Fruit fly (Drosophila melanogaster) whole organism, embryonic: ENCODE results near the gene Mms19.

ENCODE experiments used
- Awh ChIP-seq: fragments of 200-800 bp; sonication (Bioruptor generic); IDR thresholded peaks from 2 replicates; pipeline ENCODE4, ENCODE4 v1.3.6; 2022; ENCODE audit warnings: missing biosample characterization, missing genetic modification characterization
- CG10462 ChIP-seq: fragments of 200-800 bp; sonication (Bioruptor generic); optimal IDR thresholded peaks from 2 replicates; lab custom pipeline; 2016; ENCODE audit warnings: missing biosample characterization, missing genetic modification characterization
- CG11093 ChIP-seq: fragments of 200-800 bp; sonication (Bioruptor generic); IDR thresholded peaks from 3 replicates; pipeline ENCODE4 v1.3.6; 2022; ENCODE audit warnings: missing biosample characterization, missing genetic modification characterization
- CG12942 ChIP-seq: fragments of 200-800 bp; sonication (Bioruptor generic); optimal IDR thresholded peaks from 3 replicates; lab custom pipeline; 2016; ENCODE audit warnings: missing biosample characterization, missing genetic modification characterization
- CG13287 ChIP-seq: fragments of 200-800 bp; sonication (Bioruptor generic); IDR thresholded peaks from 2 replicates; pipeline ENCODE4 v1.3.6; 2022; ENCODE audit warnings: missing biosample characterization, missing genetic modification characterization; ENCODE audit not compliant: partially characterized antibody
- CG13424 ChIP-seq: fragments of 200-800 bp; sonication (Bioruptor generic); optimal IDR thresholded peaks from 2 replicates; lab custom pipeline; 2019; ENCODE audit warnings: missing biosample characterization, mild to moderate bottlenecking, missing genetic modification characterization, moderate library complexity
- CG14667 ChIP-seq: fragments of 200-800 bp; sonication (Bioruptor generic); IDR thresholded peaks from 2 replicates; pipeline ENCODE4 v1.3.6; 2022; ENCODE audit warnings: missing biosample characterization, missing genetic modification characterization
- CG14860 ChIP-seq: fragments of 200-800 bp; sonication (Bioruptor generic); IDR thresholded peaks from 3 replicates; pipeline ENCODE4 v1.3.6; 2022; ENCODE audit warnings: missing biosample characterization, missing genetic modification characterization; ENCODE audit not compliant: partially characterized antibody
- CG1647 ChIP-seq: fragments of 200-800 bp; sonication (Bioruptor generic); optimal IDR thresholded peaks from 3 replicates; lab custom pipeline; 2016; ENCODE audit warnings: missing biosample characterization, missing genetic modification characterization
- CG17361 ChIP-seq: fragments of 200-800 bp; sonication (Bioruptor generic); IDR thresholded peaks from 3 replicates; pipeline ENCODE4 v1.3.6; 2022; ENCODE audit warnings: missing biosample characterization, missing genetic modification characterization
- CG3065 ChIP-seq: fragments of 200-800 bp; sonication (Bioruptor generic); optimal IDR thresholded peaks from 2 replicates; lab custom pipeline; 2016; ENCODE audit warnings: missing biosample characterization, missing genetic modification characterization
- CG31441 ChIP-seq: fragments of 200-800 bp; sonication (Bioruptor generic); IDR thresholded peaks from 2 replicates; pipeline ENCODE4 v1.3.6; 2022; ENCODE audit warnings: missing biosample characterization, missing genetic modification characterization
- CG34422 ChIP-seq: fragments of 200-800 bp; sonication (Bioruptor generic); IDR thresholded peaks from 3 replicates; pipeline ENCODE4 v1.3.6; 2022; ENCODE audit warnings: missing biosample characterization, missing genetic modification characterization
- CG4854 ChIP-seq: fragments of 200-800 bp; sonication (Bioruptor generic); optimal IDR thresholded peaks from 2 replicates; lab custom pipeline; 2016; ENCODE audit warnings: missing biosample characterization, missing genetic modification characterization, inconsistent platforms
- CG5180 ChIP-seq: fragments of 200-800 bp; sonication (Bioruptor generic); optimal IDR thresholded peaks from 3 replicates; lab custom pipeline; 2017; ENCODE audit warnings: missing biosample characterization, missing genetic modification characterization, mild to moderate bottlenecking, moderate library complexity, missing genetic modification reagents
- CG9797 ChIP-seq: fragments of 200-800 bp; sonication (Bioruptor generic); optimal IDR thresholded peaks from 3 replicates; lab custom pipeline; 2018; ENCODE audit warnings: missing biosample characterization, mild to moderate bottlenecking, missing genetic modification characterization
- CkIIα-i1 ChIP-seq: fragments of 200-800 bp; sonication (Bioruptor generic); IDR thresholded peaks from 2 replicates; pipeline ENCODE4 v1.3.6; 2022; ENCODE audit warnings: missing biosample characterization, missing genetic modification characterization
- CrebB ChIP-seq: fragments of 200-800 bp; sonication (Bioruptor generic); optimal IDR thresholded peaks from 3 replicates; lab custom pipeline; 2018; ENCODE audit warnings: missing biosample characterization, mild to moderate bottlenecking, missing genetic modification characterization
- D19A ChIP-seq: fragments of 200-800 bp; optimal IDR thresholded peaks from 3 replicates; lab custom pipeline; 2019; ENCODE audit warnings: missing biosample characterization, mild to moderate bottlenecking, missing genetic modification characterization, moderate library complexity
- ERR ChIP-seq: fragments of 200-800 bp; sonication (Bioruptor generic); optimal IDR thresholded peaks from 2 replicates; lab custom pipeline; 2016; ENCODE audit warnings: missing biosample characterization, missing genetic modification characterization
- Fer1 ChIP-seq: fragments of 200-800 bp; sonication (Bioruptor generic); optimal IDR thresholded peaks from 2 replicates; lab custom pipeline; 2017; ENCODE audit warnings: missing biosample characterization, mild to moderate bottlenecking, missing genetic modification characterization
- Gsc ChIP-seq: fragments of 200-800 bp; sonication (Bioruptor generic); IDR thresholded peaks from 2 replicates; pipeline ENCODE4 v1.3.6; 2022; ENCODE audit warnings: missing biosample characterization, missing genetic modification characterization
- HLH4C ChIP-seq: fragments of 200-800 bp; sonication (Bioruptor generic); IDR thresholded peaks from 3 replicates; pipeline ENCODE4 v1.3.6; 2022; ENCODE audit warnings: missing biosample characterization, missing genetic modification characterization; ENCODE audit not compliant: partially characterized antibody
- HLH54F ChIP-seq: fragments of 200-800 bp; sonication (Bioruptor generic); optimal IDR thresholded peaks from 3 replicates; lab custom pipeline; 2016; ENCODE audit warnings: missing biosample characterization, missing genetic modification characterization
- Hr78 ChIP-seq, 2 experiments: fragments of 200-800 bp in 1 of 2; fragments of >200 bp in 1 of 2; sonication (Bioruptor generic) in 1 of 2; optimal IDR thresholded peaks; 2 replicates each; lab custom pipeline; 2017 to 2019; ENCODE audit warnings: missing biosample characterization in 2 of 2, missing genetic modification characterization in 2 of 2, mild to moderate bottlenecking in 1 of 2, moderate library complexity in 1 of 2
- MESR4 ChIP-seq: fragments of 200-800 bp; sonication (Bioruptor generic); optimal IDR thresholded peaks from 2 replicates; lab custom pipeline; 2018; ENCODE audit warnings: missing biosample characterization, mild to moderate bottlenecking, missing genetic modification characterization, moderate library complexity
- Oli ChIP-seq: fragments of 200-800 bp; sonication (Bioruptor generic); optimal IDR thresholded peaks from 2 replicates; lab custom pipeline; 2018; ENCODE audit warnings: missing biosample characterization, mild to moderate bottlenecking, missing genetic modification characterization, moderate library complexity
- TFAM ChIP-seq: fragments of 200-800 bp; sonication (Bioruptor generic); optimal IDR thresholded peaks from 2 replicates; lab custom pipeline; 2017; ENCODE audit warnings: missing biosample characterization, missing genetic modification characterization, inconsistent platforms
- btn ChIP-seq: fragments of 200-800 bp; sonication (Bioruptor generic); optimal IDR thresholded peaks from 2 replicates; lab custom pipeline; 2016; ENCODE audit warnings: missing biosample characterization, missing genetic modification characterization
- chm ChIP-seq: fragments of 200-800 bp; sonication (Bioruptor generic); IDR thresholded peaks from 2 replicates; pipeline ENCODE4 v1.3.6; 2022; ENCODE audit warnings: missing biosample characterization, missing genetic modification characterization
- dimm ChIP-seq: fragments of 200-800 bp; sonication (Bioruptor generic); IDR thresholded peaks from 2 replicates; pipeline ENCODE4 v1.3.6; 2022; ENCODE audit warnings: missing biosample characterization, missing genetic modification characterization
- ewg ChIP-seq: fragments of 200-800 bp; sonication (Bioruptor generic); optimal IDR thresholded peaks from 3 replicates; lab custom pipeline; 2017; ENCODE audit warnings: mild to moderate bottlenecking, missing biosample characterization, missing genetic modification reagents, missing genetic modification characterization
- fd64A ChIP-seq: fragments of 200-800 bp; sonication (Bioruptor generic); optimal IDR thresholded peaks from 3 replicates; lab custom pipeline; 2018; ENCODE audit warnings: missing biosample characterization, mild to moderate bottlenecking, missing genetic modification characterization
- grau ChIP-seq: fragments of 200-800 bp; optimal IDR thresholded peaks from 3 replicates; lab custom pipeline; 2019; ENCODE audit warnings: missing biosample characterization, mild to moderate bottlenecking, missing genetic modification characterization, moderate library complexity
- ken ChIP-seq: fragments of 200-800 bp; sonication (Bioruptor generic); IDR thresholded peaks from 3 replicates; pipeline ENCODE4 v1.3.6; 2022; ENCODE audit warnings: missing biosample characterization, missing genetic modification characterization
- lbe ChIP-seq: fragments of 200-800 bp; sonication (Bioruptor generic); optimal IDR thresholded peaks from 2 replicates; lab custom pipeline; 2016; ENCODE audit warnings: missing biosample characterization, mild to moderate bottlenecking, missing genetic modification characterization
- onecut ChIP-seq: fragments of 200-800 bp; sonication (Bioruptor generic); IDR thresholded peaks from 2 replicates; pipeline ENCODE4 v1.3.6; 2022; ENCODE audit warnings: missing biosample characterization, missing genetic modification characterization
- org-1 ChIP-seq: fragments of 200-800 bp; sonication (Bioruptor generic); optimal IDR thresholded peaks from 2 replicates; lab custom pipeline; 2017; ENCODE audit warnings: missing biosample characterization, missing genetic modification characterization
- pb ChIP-seq: fragments of 200-800 bp; sonication (Bioruptor generic); optimal IDR thresholded peaks from 3 replicates; lab custom pipeline; 2016; ENCODE audit warnings: missing biosample characterization, missing genetic modification characterization
- pros ChIP-seq: fragments of 200-800 bp; sonication (Bioruptor generic); optimal IDR thresholded peaks from 3 replicates; lab custom pipeline; 2019; ENCODE audit warnings: missing biosample characterization, mild to moderate bottlenecking, missing genetic modification characterization, moderate library complexity
- run ChIP-seq: fragments of 200-800 bp; sonication (Bioruptor generic); optimal IDR thresholded peaks from 3 replicates; lab custom pipeline; 2018; ENCODE audit warnings: missing biosample characterization, mild to moderate bottlenecking, missing genetic modification characterization
- sd ChIP-seq: fragments of 200-800 bp; sonication (Bioruptor generic); optimal IDR thresholded peaks from 3 replicates; lab custom pipeline; 2018; ENCODE audit warnings: missing biosample characterization, mild to moderate bottlenecking, missing genetic modification characterization, moderate library complexity
- sens-2 ChIP-seq: fragments of 200-800 bp; sonication (Bioruptor generic); IDR thresholded peaks from 2 replicates; pipeline ENCODE4 v1.3.6; 2022; ENCODE audit warnings: missing biosample characterization, missing genetic modification characterization
- trem ChIP-seq: fragments of 200-800 bp; optimal IDR thresholded peaks from 3 replicates; lab custom pipeline; 2019; ENCODE audit warnings: missing biosample characterization, mild to moderate bottlenecking, missing genetic modification characterization, moderate library complexity
- trh ChIP-seq: fragments of 200-800 bp; sonication (Bioruptor generic); optimal IDR thresholded peaks from 2 replicates; lab custom pipeline; 2016; ENCODE audit warnings: missing biosample characterization, missing genetic modification characterization

Mms19 gene

DNA sequence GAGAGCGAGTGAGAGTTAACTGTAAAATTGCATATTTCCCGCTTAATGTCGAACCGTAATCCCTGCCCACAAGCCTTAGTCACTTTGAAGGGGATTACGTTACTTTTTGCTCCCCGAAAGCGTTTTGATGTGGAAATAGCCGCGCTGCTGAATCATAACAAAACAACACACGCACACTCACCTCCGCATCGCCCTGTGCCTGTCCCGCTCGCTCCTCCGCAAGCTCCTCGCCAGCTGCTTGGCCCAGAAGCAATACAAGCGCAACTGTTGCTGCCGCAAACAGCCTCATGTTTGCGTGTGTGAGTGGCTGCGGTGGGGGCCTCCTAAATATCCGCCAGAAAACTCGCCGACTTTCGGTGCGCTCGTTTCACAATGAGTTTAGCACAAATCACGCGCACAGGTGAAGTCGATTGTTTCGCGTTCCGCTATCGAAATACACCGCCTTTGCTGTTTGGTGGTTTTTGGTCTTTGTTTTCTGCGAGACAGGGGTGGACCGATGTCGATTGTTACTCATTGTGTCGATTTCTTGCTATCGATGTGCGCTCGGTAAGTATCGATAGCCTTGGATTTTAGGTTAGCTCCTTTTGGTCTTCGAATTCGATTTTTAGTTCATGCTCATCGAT lies 19.0 kb downstream of the Mms19 start, which contains the start of gene CtsF (continued):
- TF ChIP-seq CG13287 (GFP tag; lab: Robert Waterston, UW) = peak; percentile 99
- TF ChIP-seq CG31441 = no peak
- TF ChIP-seq trh (GFP tag; lab: Kevin White, UChicago) = no peak
- TF ChIP-seq grau = peak; percentile 19
- TF ChIP-seq run (tag; lab: Kevin White, UChicago) = peak; percentile 47
- peak; percentile 63 for TF ChIP-seq trem (tag; lab: Kevin White, UChicago)
- TF ChIP-seq sd = peak; percentile 36
- no peak for TF ChIP-seq TFAM (GFP tag; lab: Kevin White, UChicago)
- no peak for TF ChIP-seq CG11093 (GFP tag; lab: Robert Waterston, UW)
- TF ChIP-seq CG4854 (GFP tag; lab: Kevin White, UChicago) = no peak
- no peak for TF ChIP-seq btn (GFP tag; lab: Kevin White, UChicago)
- no peak for TF ChIP-seq CG5180 (GFP tag; lab: Kevin White, UChicago)
- peak; percentile 22 for TF ChIP-seq pros (GFP tag; lab: Kevin White, UChicago)

DNA sequence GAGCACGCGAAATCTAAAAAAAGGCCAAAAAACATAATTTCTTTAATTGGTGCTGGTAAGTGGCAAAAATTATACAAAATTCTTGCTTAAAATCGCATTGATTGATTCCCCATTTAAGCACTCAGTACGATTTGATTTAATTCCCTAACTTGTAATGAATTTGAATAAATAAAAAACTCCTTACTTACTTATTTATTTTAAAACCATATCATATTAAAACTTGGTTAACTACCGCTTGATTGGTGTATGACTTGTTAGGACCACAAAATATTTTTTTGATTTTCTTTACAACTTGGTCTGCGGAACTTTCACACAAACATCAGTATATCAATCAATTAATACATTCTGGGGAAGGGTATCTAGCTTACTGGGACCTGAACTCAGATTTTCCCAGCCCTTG lies 20.5 kb downstream of the Mms19 start, which contains the start of gene CG1113:
Gene CG1113, plus strand, starts transcription at position 301 of the 400 bp plus-strand sequence.
- TF ChIP-seq D19A (tag; lab: Kevin White, UChicago) (peak; percentile 48), onecut (GFP tag; lab: Robert Waterston, UW) (no peak), ewg (peak; percentile 19)

DNA sequence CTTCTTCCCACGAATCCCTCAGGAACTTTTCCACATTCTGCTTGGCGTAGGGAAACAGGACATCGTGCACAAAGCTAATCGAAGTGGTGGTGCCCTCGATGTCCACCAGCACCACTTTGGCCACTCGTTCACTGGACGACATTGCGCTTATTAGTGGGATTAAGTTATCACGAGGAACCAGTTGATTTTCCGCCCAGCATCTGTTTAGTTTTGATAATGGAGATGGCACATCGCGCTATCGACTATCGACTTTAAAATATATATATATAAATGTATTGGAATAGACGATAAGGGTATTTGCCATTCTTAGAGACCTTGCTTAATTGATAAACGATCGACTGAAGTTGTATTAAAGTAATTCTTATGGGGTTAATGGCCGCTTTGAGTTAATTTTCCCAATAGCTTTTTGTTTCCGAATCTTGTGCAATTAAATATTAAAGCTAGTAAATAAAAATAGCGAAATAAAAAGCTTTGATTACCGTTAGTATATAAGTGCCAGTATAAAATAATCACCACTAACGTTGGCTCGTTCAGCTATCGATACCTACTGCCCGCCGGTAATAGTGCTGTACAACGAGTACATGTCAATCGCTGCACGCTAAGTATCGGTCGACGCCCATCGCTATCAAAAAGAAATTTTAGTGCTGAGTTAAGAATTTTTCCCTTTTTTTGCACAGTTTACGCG lies 24.3 kb downstream of the Mms19 start, which contains the start of the genes Enoph and Hph:
Gene Enoph, minus strand, starts transcription at position 220 of the 685 bp plus-strand sequence.
Gene Hph, plus strand, starts transcription at position 576 of the 685 bp plus-strand sequence.
- TF ChIP-seq HLH4C (peak; percentile 81), CG9797 (peak; percentile 35), CG14667 (GFP tag; lab: Robert Waterston, UW) (peak; percentile 26; the same call in 1 of the 2 replicates), CG13424 (tag; lab: Kevin White, UChicago) (peak; percentile 71), CG34422 (GFP tag; lab: Robert Waterston, UW) (peak; percentile 52; the same call in 2 of the 3 replicates), Hr78 (GFP tag; optimal IDR thresholded peaks at IDR 0.05; lab: Kevin White, UChicago) (no peak), Gsc (GFP tag; lab: Robert Waterston, UW) (no peak), pb (GFP tag; lab: Kevin White, UChicago) (no peak), lbe (peak; percentile 44), CG14860 (peak; percentile 75; the same call in 2 of the 3 replicates), dimm (GFP tag; lab: Robert Waterston, UW) (no peak), CrebB (tag; lab: Kevin White, UChicago) (no peak), Awh (GFP tag; lab: Robert Waterston, UW) (0 out of 2 replicates have a peak, but pooled peaks have one; percentile 29), HLH54F (GFP tag; lab: Kevin White, UChicago) (peak; percentile 61), CG11093 (GFP tag; lab: Robert Waterston, UW) (peak; percentile 54; the same call in 1 of the 3 replicates), CG17361 (GFP tag; lab: Robert Waterston, UW) (peak; percentile 86), MESR4 (no peak), ERR (GFP tag; lab: Kevin White, UChicago) (no peak), chm (GFP tag; lab: Robert Waterston, UW) (0 out of 2 replicates have a peak, but pooled peaks have one; percentile 30), CkIIα-i1 (no peak), fd64A (GFP tag; lab: Kevin White, UChicago) (no peak), CG10462 (GFP tag; lab: Kevin White, UChicago) (peak; percentile 66), CG3065 (GFP tag; lab: Kevin White, UChicago) (peak; percentile 15), Oli (peak; percentile 27), CG1647 (GFP tag; lab: Kevin White, UChicago) (no peak), sens-2 (GFP tag; lab: Robert Waterston, UW) (no peak), org-1 (GFP tag; lab: Kevin White, UChicago) (no peak), ken (GFP tag; lab: Robert Waterston, UW) (peak; percentile 49; the same call in 1 of the 3 replicates), CG12942 (GFP tag; lab: Kevin White, UChicago) (peak; percentile 57), Fer1 (peak; percentile 65)
